Worm (Caenorhabditis elegans) whole organism, young adult: Measurements from ENCODE around the gene F14F3.5.

Experiments used
- B0336.3 ChIP-seq: fragments of 200-800 bp; sonication (Bioruptor generic); IDR thresholded peaks from 2 replicates; pipeline ENCODE4 v1.3.6; 2022; ENCODE audit warnings: missing genetic modification characterization, missing compliant biosample characterization
- F52B5.7 ChIP-seq: sonication (generic microtip); optimal IDR thresholded peaks from 2 replicates; lab custom pipeline; 2016; ENCODE audit warnings: mild to moderate bottlenecking, missing genetic modification characterization, missing compliant biosample characterization
- Y53G8AR.9 ChIP-seq: fragments of 200-800 bp; sonication (Bioruptor generic); conservative IDR thresholded peaks from 2 replicates; pipeline ENCODE4 v1.3.6; 2022; ENCODE audit warnings: missing genetic modification reagents, missing genetic modification characterization, missing compliant biosample characterization
- Y56A3A.18 ChIP-seq: fragments of 200-800 bp; sonication (Bioruptor generic); IDR thresholded peaks from 2 replicates; pipeline ENCODE4 v1.3.6; 2022; ENCODE audit warnings: missing genetic modification reagents, missing genetic modification characterization, missing compliant biosample characterization
- Y67H2A.10 ChIP-seq: fragments of 200-800 bp; sonication (Bioruptor generic); conservative IDR thresholded peaks from 2 replicates; pipeline ENCODE4 v1.3.6; 2022; ENCODE audit warnings: missing genetic modification reagents, missing genetic modification characterization, missing compliant biosample characterization
- Y79H2A.3 ChIP-seq: fragments of 200-800 bp; sonication (Bioruptor generic); conservative IDR thresholded peaks from 2 replicates; pipeline ENCODE4 v1.3.6; 2022; ENCODE audit warnings: missing genetic modification reagents, missing genetic modification characterization, missing compliant biosample characterization
- ZK185.1 ChIP-seq: sonication (generic microtip); optimal IDR thresholded peaks from 2 replicates; lab custom pipeline; 2016; ENCODE audit warnings: mild to moderate bottlenecking, missing genetic modification characterization, missing compliant biosample characterization; ENCODE audit not compliant: poor library complexity, severe bottlenecking
- akir-1 ChIP-seq: fragments of 200-800 bp; sonication (Bioruptor generic); optimal IDR thresholded peaks from 2 replicates; lab custom pipeline; 2018; ENCODE audit warnings: mild to moderate bottlenecking, missing genetic modification characterization, moderate library complexity, missing compliant biosample characterization
- ama-1 ChIP-seq, 3 experiments: fragments of 150-350 bp in 1 of 3; sonication (generic microtip) in 2 of 3; optimal IDR thresholded peaks; 2 replicates each; lab custom pipeline; 2014 to 2018; ENCODE audit warnings: missing biosample characterization in 2 of 3, missing genetic modification characterization in 2 of 3, missing genetic modification reagents in 2 of 3
- aptf-2 ChIP-seq: fragments of 200-800 bp; sonication (Bioruptor generic); conservative IDR thresholded peaks from 2 replicates; pipeline ENCODE4 v1.3.6; 2022; ENCODE audit warnings: missing genetic modification reagents, missing genetic modification characterization, missing compliant biosample characterization
- athp-1 ChIP-seq: sonication (generic microtip); optimal IDR thresholded peaks from 2 replicates; lab custom pipeline; 2017; ENCODE audit warnings: mild to moderate bottlenecking, missing genetic modification characterization, missing compliant biosample characterization
- bed-2 ChIP-seq: fragments of 200-800 bp; sonication (Bioruptor generic); IDR thresholded peaks from 2 replicates; pipeline ENCODE4 v1.3.6; 2022; ENCODE audit warnings: missing genetic modification reagents, missing genetic modification characterization, missing compliant biosample characterization
- cebp-2 ChIP-seq: fragments of 200-800 bp; sonication (Bioruptor generic); IDR thresholded peaks from 2 replicates; pipeline ENCODE4 v1.3.6; 2022; ENCODE audit warnings: missing genetic modification characterization, missing compliant biosample characterization
- ceh-100 ChIP-seq: fragments of 200-800 bp; sonication (Bioruptor generic); IDR thresholded peaks from 2 replicates; pipeline ENCODE4 v1.3.6; 2022; ENCODE audit warnings: missing genetic modification reagents, missing genetic modification characterization, missing compliant biosample characterization
- dox-1 ChIP-seq: fragments of 200-800 bp; sonication (Bioruptor generic); IDR thresholded peaks from 2 replicates; pipeline ENCODE4 v1.3.6; 2022; ENCODE audit warnings: missing genetic modification reagents, missing genetic modification characterization, missing compliant biosample characterization
- dpff-1 ChIP-seq: sonication (generic microtip); optimal IDR thresholded peaks from 2 replicates; lab custom pipeline; 2017; ENCODE audit warnings: mild to moderate bottlenecking, missing genetic modification characterization, missing compliant biosample characterization
- ekl-4 ChIP-seq: fragments of 200-800 bp; sonication (Bioruptor generic); IDR thresholded peaks from 2 replicates; pipeline ENCODE4 v1.3.6; 2022; ENCODE audit warnings: missing genetic modification reagents, missing genetic modification characterization, missing compliant biosample characterization
- hmg-20 ChIP-seq: fragments of 200-800 bp; sonication (Bioruptor generic); IDR thresholded peaks from 2 replicates; pipeline ENCODE4 v1.3.6; 2022; ENCODE audit warnings: missing genetic modification reagents, missing genetic modification characterization, missing compliant biosample characterization
- hrde-1 ChIP-seq: sonication (generic microtip); optimal IDR thresholded peaks from 2 replicates; lab custom pipeline; 2016; ENCODE audit warnings: missing genetic modification characterization, mild to moderate bottlenecking, missing compliant biosample characterization, moderate library complexity, missing genotype, missing genetic modification reagents, borderline replicate concordance
- hsf-1 ChIP-seq: fragments of 200-800 bp; sonication (Bioruptor generic); IDR thresholded peaks from 2 replicates; pipeline ENCODE4 v1.3.6; 2022; ENCODE audit warnings: missing genetic modification reagents, missing genetic modification characterization, missing compliant biosample characterization
- lag-1 ChIP-seq: fragments of 200-800 bp; sonication (Bioruptor generic); IDR thresholded peaks from 2 replicates; pipeline ENCODE4 v1.3.6; 2022; ENCODE audit warnings: missing genetic modification reagents, missing genetic modification characterization, missing compliant biosample characterization
- lin-26 ChIP-seq: fragments of 200-800 bp; sonication (Bioruptor generic); IDR thresholded peaks from 2 replicates; pipeline ENCODE4 v1.3.6; 2022; ENCODE audit warnings: missing genetic modification reagents, missing genetic modification characterization, missing compliant biosample characterization
- lin-35 ChIP-seq, 3 experiments: fragments of 150-350 bp in 2 of 3; sonication (generic microtip) in 1 of 3; optimal IDR thresholded peaks; 2 replicates each; lab custom pipeline; 2014 to 2018; ENCODE audit warnings: missing biosample characterization in 3 of 3, missing genetic modification characterization in 3 of 3, missing genetic modification reagents in 3 of 3
- lin-54 ChIP-seq: fragments of 200-800 bp; sonication (Bioruptor generic); optimal IDR thresholded peaks from 2 replicates; lab custom pipeline; 2018; ENCODE audit warnings: mild to moderate bottlenecking, missing genetic modification characterization, missing compliant biosample characterization
- lir-1 ChIP-seq: fragments of 200-800 bp; sonication (Bioruptor generic); conservative IDR thresholded peaks from 2 replicates; pipeline ENCODE4 v1.3.6; 2022; ENCODE audit warnings: missing genetic modification reagents, missing genetic modification characterization, missing compliant biosample characterization
- lsy-27 ChIP-seq: sonication (generic microtip); optimal IDR thresholded peaks from 2 replicates; lab custom pipeline; 2017; ENCODE audit warnings: missing genetic modification characterization, mild to moderate bottlenecking, missing compliant biosample characterization, antibody characterized with exemption, missing genotype, borderline replicate concordance; ENCODE audit not compliant: insufficient read depth
- madf-10 ChIP-seq: sonication (generic microtip); optimal IDR thresholded peaks from 2 replicates; lab custom pipeline; 2016; ENCODE audit warnings: mild to moderate bottlenecking, missing genetic modification characterization, missing compliant biosample characterization
- nfyb-1 ChIP-seq: fragments of 200-800 bp; sonication (Bioruptor generic); IDR thresholded peaks from 2 replicates; pipeline ENCODE4 v1.3.6; 2022; ENCODE audit warnings: missing genetic modification reagents, missing genetic modification characterization, missing compliant biosample characterization
- nhr-80 ChIP-seq: sonication (generic microtip); optimal IDR thresholded peaks from 2 replicates; lab custom pipeline; 2016; ENCODE audit warnings: missing genetic modification characterization, missing compliant biosample characterization
- pbrm-1 ChIP-seq: fragments of 200-800 bp; sonication (Bioruptor generic); IDR thresholded peaks from 2 replicates; pipeline ENCODE4 v1.3.6; 2022; ENCODE audit warnings: missing genetic modification reagents, missing genetic modification characterization, missing compliant biosample characterization
- pha-4 ChIP-seq: fragments of 150-350 bp; sonication (generic microtip); optimal IDR thresholded peaks from 2 replicates; lab custom pipeline; 2014; ENCODE audit warnings: missing biosample characterization, missing genetic modification reagents, missing genetic modification characterization
- rcor-1 ChIP-seq: fragments of 200-800 bp; sonication (Bioruptor generic); IDR thresholded peaks from 2 replicates; pipeline ENCODE4 v1.3.6; 2022; ENCODE audit warnings: missing genetic modification reagents, missing genetic modification characterization, missing compliant biosample characterization
- rec-8 ChIP-seq, 2 experiments: sonication (generic microtip); optimal IDR thresholded peaks; 2 replicates each; lab custom pipeline; 2016; ENCODE audit warnings: mild to moderate bottlenecking in 2 of 2, missing genetic modification characterization in 2 of 2, missing genetic modification reagents in 2 of 2, missing genotype in 2 of 2, missing biosample characterization in 1 of 2, missing compliant biosample characterization in 1 of 2, moderate library complexity in 1 of 2
- sea-2 ChIP-seq: fragments of 200-800 bp; sonication (Bioruptor generic); IDR thresholded peaks from 2 replicates; pipeline ENCODE4 v1.3.6; 2022; ENCODE audit warnings: missing genetic modification characterization, missing compliant biosample characterization
- sptf-2 ChIP-seq: fragments of 200-800 bp; sonication (Bioruptor generic); optimal IDR thresholded peaks from 2 replicates; lab custom pipeline; 2018; ENCODE audit warnings: mild to moderate bottlenecking, missing genetic modification characterization, missing compliant biosample characterization
- tbp1 ChIP-seq: fragments of 200-800 bp; sonication (Bioruptor generic); optimal IDR thresholded peaks from 2 replicates; lab custom pipeline; 2018; ENCODE audit warnings: mild to moderate bottlenecking, missing genetic modification characterization, missing compliant biosample characterization
- tbx-9 ChIP-seq: sonication (generic microtip); optimal IDR thresholded peaks from 2 replicates; lab custom pipeline; 2016; ENCODE audit warnings: borderline replicate concordance, missing genetic modification characterization, inconsistent platforms, missing compliant biosample characterization
- unc-130 ChIP-seq: sonication (generic microtip); optimal IDR thresholded peaks from 2 replicates; lab custom pipeline; 2016; ENCODE audit warnings: missing genetic modification reagents, missing genetic modification characterization, missing compliant biosample characterization
- xnd-1 ChIP-seq: sonication (generic microtip); optimal IDR thresholded peaks from 2 replicates; lab custom pipeline; 2016; ENCODE audit warnings: missing genotype, missing genetic modification reagents, missing genetic modification characterization, missing compliant biosample characterization
- zfh-2 ChIP-seq: fragments of 200-800 bp; sonication (Bioruptor generic); conservative IDR thresholded peaks from 2 replicates; pipeline ENCODE4 v1.3.6; 2022; ENCODE audit warnings: missing genetic modification reagents, missing genetic modification characterization, missing compliant biosample characterization
- ztf-25 ChIP-seq: fragments of 200-800 bp; sonication (Bioruptor generic); IDR thresholded peaks from 2 replicates; pipeline ENCODE4 v1.3.6; 2022; ENCODE audit warnings: missing genetic modification reagents, missing genetic modification characterization, missing compliant biosample characterization
- ztf-3 ChIP-seq: fragments of 200-800 bp; sonication (Bioruptor generic); optimal IDR thresholded peaks from 2 replicates; lab custom pipeline; 2018; ENCODE audit warnings: mild to moderate bottlenecking, missing genetic modification characterization, missing compliant biosample characterization

Gene F14F3.5

DNA sequence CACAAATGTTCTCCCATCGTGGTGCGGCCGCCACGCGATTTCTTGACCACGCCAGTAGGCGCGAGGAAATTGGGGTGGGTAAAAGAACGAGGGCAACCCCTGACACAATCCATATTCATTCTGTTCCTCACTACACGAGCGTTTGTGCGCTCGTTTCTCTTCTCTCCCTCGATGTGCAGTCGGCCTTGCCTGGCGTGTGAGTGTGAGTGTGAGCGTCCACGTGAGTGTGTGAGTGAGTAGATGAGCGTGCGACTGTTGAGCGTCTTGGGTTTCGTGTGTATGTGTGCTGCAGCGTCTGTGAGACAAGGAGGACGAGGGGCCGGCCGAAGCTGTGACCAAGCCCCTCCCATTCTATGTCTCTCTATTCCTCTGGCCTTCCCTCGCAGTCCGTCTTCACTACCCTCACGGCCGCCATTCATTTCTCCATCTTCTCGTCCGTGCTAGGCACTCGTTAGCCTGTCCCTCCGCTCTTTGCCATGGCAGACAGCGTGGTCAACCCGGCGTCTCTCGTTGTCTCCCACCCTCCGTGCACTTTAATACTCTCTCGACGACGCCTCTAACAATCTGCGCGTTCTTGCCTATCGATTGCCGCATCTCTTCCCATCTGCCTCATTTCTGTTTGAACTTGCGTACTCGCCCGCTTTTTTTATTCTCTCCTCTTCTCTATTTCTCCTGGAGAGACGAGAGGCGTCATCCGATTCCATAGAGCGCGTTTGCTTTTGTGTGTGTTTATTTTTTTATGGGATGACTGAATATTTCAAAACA lies 39.5 kb upstream of the F14F3.5 start (continued):
- TF ChIP-seq athp-1 (tag; lab: Kevin White, UChicago) (peak; percentile 53), Y67H2A.10 (GFP tag; lab: Robert Waterston, UW) (peak; percentile 40; the same call in 1 of the 2 replicates), B0336.3 (GFP tag; lab: Robert Waterston, UW) (peak; percentile 96), dox-1 (GFP tag; lab: Robert Waterston, UW) (peak; percentile 91), sptf-2 (GFP tag; lab: Kevin White, UChicago) (peak; percentile 58), cebp-2 (GFP tag; lab: Robert Waterston, UW) (no peak), Y53G8AR.9 (GFP tag; lab: Robert Waterston, UW) (peak; percentile 59; the same call in 1 of the 2 replicates), unc-130 (GFP tag; lab: Kevin White, UChicago) (no peak), zfh-2 (GFP tag; lab: Robert Waterston, UW) (peak; percentile 100), hrde-1 (no peak), sea-2 (GFP tag; lab: Robert Waterston, UW) (no peak), rec-8 (tag; optimal IDR thresholded peaks at IDR 0.05; lab: Kevin White, UChicago) (peak in 1 of 2 experiments; percentile 29), hmg-20 (GFP tag; lab: Robert Waterston, UW) (peak; percentile 44; the same call in 1 of the 2 replicates), Y56A3A.18 (GFP tag; lab: Robert Waterston, UW) (peak; percentile 76; the same call in 1 of the 2 replicates)

DNA sequence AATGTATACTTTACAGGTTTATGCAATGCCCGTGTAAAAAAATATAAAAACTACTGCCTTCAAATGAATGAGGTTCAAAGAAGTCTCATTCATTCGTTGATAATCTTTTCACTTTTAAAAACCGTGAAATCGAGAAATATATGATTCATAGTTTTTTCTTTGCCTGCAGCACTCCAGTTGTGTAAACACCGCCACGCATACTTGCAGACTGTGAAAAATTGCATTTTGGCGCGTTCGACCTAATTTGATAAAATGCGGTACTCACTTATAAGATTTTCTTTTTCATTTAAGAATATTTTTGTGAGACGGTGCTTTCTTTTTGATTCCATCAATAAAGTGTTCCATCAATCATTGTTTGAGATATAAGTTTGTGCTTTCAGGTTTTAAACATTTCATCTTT lies 37.7 kb upstream of the F14F3.5 start:
- TF ChIP-seq pbrm-1 (GFP tag; lab: Robert Waterston, UW) = no peak
- TF ChIP-seq pha-4 (tag; lab: Kevin White, UChicago) = no peak
- no peak for TF ChIP-seq tbx-9 (tag; lab: Kevin White, UChicago)
- no peak for TF ChIP-seq akir-1
- TF ChIP-seq ztf-25 (GFP tag; lab: Robert Waterston, UW) = no peak
- TF ChIP-seq sptf-2 (GFP tag; lab: Kevin White, UChicago) = no peak
- no peak for TF ChIP-seq cebp-2 (GFP tag; lab: Robert Waterston, UW)
- no peak for TF ChIP-seq nfyb-1 (GFP tag; lab: Robert Waterston, UW)
- no peak for TF ChIP-seq tbp1
- no peak for TF ChIP-seq lin-54
- no peak for TF ChIP-seq hsf-1 (GFP tag; lab: Robert Waterston, UW)

DNA sequence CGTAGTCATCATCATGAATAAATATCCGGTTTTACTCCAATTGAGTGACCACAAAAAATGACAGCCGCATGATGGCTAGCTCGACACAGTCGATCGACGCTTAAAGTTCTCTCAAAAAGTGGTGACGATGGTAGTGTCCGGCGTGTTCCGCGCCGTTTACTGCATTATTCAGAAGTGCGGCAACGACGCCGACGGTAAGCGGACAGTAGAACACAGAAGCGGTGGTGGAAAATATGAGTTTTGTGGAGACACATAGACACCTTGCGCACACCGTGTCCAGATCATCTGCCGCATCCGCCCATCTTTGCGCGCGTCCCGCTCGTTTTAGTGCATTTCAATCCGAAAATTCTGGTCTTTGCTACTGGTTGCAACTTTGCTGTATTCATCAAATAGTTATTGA lies 30.2 kb upstream of the F14F3.5 start, which contains the start of gene F59F5.7:
TSS of gene F59F5.7 (plus strand) at position 301 of the 400 bp plus-strand sequence.
- no peak for TF ChIP-seq nhr-80 (tag; lab: Kevin White, UChicago)
- TF ChIP-seq lir-1 = no peak
- no peak for TF ChIP-seq lsy-27
- TF ChIP-seq xnd-1 (tag; lab: Kevin White, UChicago) = no peak
- TF ChIP-seq cebp-2 (GFP tag; lab: Robert Waterston, UW) = no peak
- TF ChIP-seq ceh-100 (GFP tag; lab: Robert Waterston, UW) = no peak
- no peak for TF ChIP-seq Y67H2A.10 (GFP tag; lab: Robert Waterston, UW)
- no peak for TF ChIP-seq sea-2 (GFP tag; lab: Robert Waterston, UW)
- no peak for TF ChIP-seq lin-26 (GFP tag; lab: Robert Waterston, UW)
- TF ChIP-seq Y79H2A.3 (GFP tag; lab: Robert Waterston, UW) = no peak
- TF ChIP-seq madf-10 (tag; lab: Kevin White, UChicago) = no peak

DNA sequence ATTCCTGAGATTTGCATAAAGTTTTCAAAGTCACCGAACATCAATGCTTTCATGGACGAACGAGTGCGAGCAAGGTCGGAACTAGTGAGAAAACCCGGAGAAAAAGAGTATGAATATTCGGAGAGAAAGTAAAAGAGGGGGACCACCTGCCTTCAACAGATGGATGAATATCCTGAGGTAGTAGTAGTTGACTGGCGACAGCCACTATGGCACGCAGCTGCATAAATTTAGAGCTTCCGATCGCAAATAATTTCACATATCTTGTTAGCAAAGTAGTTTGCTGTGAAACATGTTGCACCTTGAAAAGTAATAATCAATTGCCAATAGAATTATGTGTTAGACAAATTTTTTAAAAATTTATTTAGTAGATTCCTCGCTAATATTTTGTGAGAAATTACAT lies 27.7 kb upstream of the F14F3.5 start:
- TF ChIP-seq bed-2 (GFP tag; lab: Robert Waterston, UW) (no peak), lin-35 (GFP tag; optimal IDR thresholded peaks at IDR 0.05; lab: Kevin White, UChicago) (no peak), ekl-4 (no peak), ama-1 (optimal IDR thresholded peaks at IDR 0.05; lab: Kevin White, UChicago) (no peak), ama-1 (GFP tag; optimal IDR thresholded peaks at IDR 0.05; lab: Kevin White, UChicago) (no peak), lin-26 (GFP tag; lab: Robert Waterston, UW) (no peak), ZK185.1 (no peak), F52B5.7 (tag; lab: Kevin White, UChicago) (no peak), aptf-2 (GFP tag; lab: Robert Waterston, UW) (no peak), ztf-3 (GFP tag; lab: Kevin White, UChicago) (no peak), rcor-1 (no peak), lag-1 (GFP tag; lab: Robert Waterston, UW) (no peak), dpff-1 (tag; lab: Kevin White, UChicago) (no peak)
